Fruit fly (Drosophila melanogaster) whole organism, embryonic: ENCODE measurements around the gene CG15764.

Experiments used
- CG10147 ChIP-seq: fragments of 200-800 bp; sonication (Bioruptor generic); optimal IDR thresholded peaks from 2 replicates; lab custom pipeline; 2019; ENCODE audit warnings: missing biosample characterization, mild to moderate bottlenecking, missing genetic modification characterization, moderate library complexity
- CG10543 ChIP-seq: fragments of 200-800 bp; sonication (Bioruptor generic); optimal IDR thresholded peaks from 3 replicates; lab custom pipeline; 2017; ENCODE audit warnings: missing biosample characterization, mild to moderate bottlenecking, missing genetic modification characterization, moderate library complexity
- CG10654 ChIP-seq: fragments of 200-800 bp; sonication (Bioruptor generic); optimal IDR thresholded peaks from 2 replicates; lab custom pipeline; 2016; ENCODE audit warnings: missing biosample characterization, missing genetic modification characterization
- CG13424 ChIP-seq: fragments of 200-800 bp; sonication (Bioruptor generic); optimal IDR thresholded peaks from 2 replicates; lab custom pipeline; 2019; ENCODE audit warnings: missing biosample characterization, mild to moderate bottlenecking, missing genetic modification characterization, moderate library complexity
- CG13624 ChIP-seq: fragments of 200-800 bp; sonication (Bioruptor generic); optimal IDR thresholded peaks from 2 replicates; lab custom pipeline; 2016; ENCODE audit warnings: missing biosample characterization, missing genetic modification characterization
- CG15073 ChIP-seq: fragments of 200-800 bp; sonication (Bioruptor generic); optimal IDR thresholded peaks from 2 replicates; lab custom pipeline; 2016; ENCODE audit warnings: missing biosample characterization, missing genetic modification characterization
- CG1529 ChIP-seq: fragments of 200-800 bp; sonication (Bioruptor generic); optimal IDR thresholded peaks from 3 replicates; lab custom pipeline; 2018; ENCODE audit warnings: missing biosample characterization, missing genetic modification characterization
- CG1647 ChIP-seq: fragments of 200-800 bp; sonication (Bioruptor generic); optimal IDR thresholded peaks from 3 replicates; lab custom pipeline; 2016; ENCODE audit warnings: missing biosample characterization, missing genetic modification characterization
- CG17612 ChIP-seq: fragments of 200-800 bp; sonication (Bioruptor generic); IDR thresholded peaks from 2 replicates; pipeline ENCODE4 v1.3.6; 2022; ENCODE audit warnings: missing biosample characterization, missing genetic modification characterization
- CG18011 ChIP-seq: fragments of 200-800 bp; sonication (Bioruptor generic); optimal IDR thresholded peaks from 2 replicates; lab custom pipeline; 2017; ENCODE audit warnings: missing biosample characterization, missing genetic modification characterization, mild to moderate bottlenecking, moderate library complexity, missing genotype
- CG18764 ChIP-seq: fragments of 200-800 bp; sonication (Bioruptor generic); optimal IDR thresholded peaks from 3 replicates; lab custom pipeline; 2016; ENCODE audit warnings: missing biosample characterization, missing genetic modification characterization
- CG2199 ChIP-seq: fragments of 200-800 bp; sonication (Bioruptor generic); IDR thresholded peaks from 3 replicates; pipeline ENCODE4 v1.3.6; 2022; ENCODE audit warnings: missing biosample characterization, missing genetic modification characterization
- CG3163 ChIP-seq: fragments of 200-800 bp; sonication (Bioruptor generic); optimal IDR thresholded peaks from 3 replicates; lab custom pipeline; 2016; ENCODE audit warnings: missing biosample characterization, missing genetic modification characterization
- CG32772 ChIP-seq: fragments of 200-800 bp; sonication (Bioruptor generic); IDR thresholded peaks from 2 replicates; pipeline ENCODE4 v1.3.6; 2022; ENCODE audit warnings: missing biosample characterization, missing genetic modification characterization
- CG34422 ChIP-seq: fragments of 200-800 bp; sonication (Bioruptor generic); IDR thresholded peaks from 3 replicates; pipeline ENCODE4 v1.3.6; 2022; ENCODE audit warnings: missing biosample characterization, missing genetic modification characterization
- CG43689 ChIP-seq: fragments of 200-800 bp; sonication (Bioruptor generic); IDR thresholded peaks from 2 replicates; pipeline ENCODE4 v1.3.6; 2022; ENCODE audit warnings: missing biosample characterization, missing genetic modification characterization
- CG4617 ChIP-seq: fragments of 200-800 bp; sonication (Bioruptor generic); optimal IDR thresholded peaks from 3 replicates; lab custom pipeline; 2016; ENCODE audit warnings: missing biosample characterization, missing genetic modification characterization, borderline replicate concordance
- CG5953 ChIP-seq: fragments of 200-800 bp; sonication (Bioruptor generic); IDR thresholded peaks from 2 replicates; pipeline ENCODE4 v1.3.6; 2022; ENCODE audit warnings: missing biosample characterization, missing genetic modification characterization
- CG6791 ChIP-seq: fragments of 200-800 bp; sonication (Bioruptor generic); IDR thresholded peaks from 3 replicates; pipeline ENCODE4 v1.3.6; 2022; ENCODE audit warnings: missing biosample characterization, missing genetic modification characterization; ENCODE audit not compliant: partially characterized antibody
- CG7357 ChIP-seq: fragments of 200-800 bp; sonication (Bioruptor generic); IDR thresholded peaks from 3 replicates; pipeline ENCODE4 v1.3.6; 2022; ENCODE audit warnings: missing biosample characterization, missing genetic modification characterization
- CG7372 ChIP-seq: fragments of 200-800 bp; sonication (Bioruptor generic); IDR thresholded peaks from 2 replicates; pipeline ENCODE4 v1.3.6; 2022; ENCODE audit warnings: missing biosample characterization, missing genetic modification characterization
- CG7786 ChIP-seq: fragments of 200-800 bp; sonication (Bioruptor generic); optimal IDR thresholded peaks from 2 replicates; lab custom pipeline; 2016; ENCODE audit warnings: missing biosample characterization, missing genetic modification characterization
- CG7839 ChIP-seq: fragments of 200-800 bp; sonication (Bioruptor generic); optimal IDR thresholded peaks from 3 replicates; lab custom pipeline; 2018; ENCODE audit warnings: missing biosample characterization, mild to moderate bottlenecking, missing genetic modification characterization, moderate library complexity
- CG8281 ChIP-seq: fragments of 200-800 bp; sonication (Bioruptor generic); optimal IDR thresholded peaks from 2 replicates; lab custom pipeline; 2018; ENCODE audit warnings: missing biosample characterization, mild to moderate bottlenecking, missing genetic modification characterization, moderate library complexity
- CG8290 ChIP-seq, 3 experiments: fragments of 200-800 bp; sonication (Bioruptor generic); optimal IDR thresholded peaks; 2 replicates each; lab custom pipeline; 2016 to 2019; ENCODE audit warnings: missing biosample characterization in 3 of 3, missing genetic modification characterization in 3 of 3, mild to moderate bottlenecking in 2 of 3, moderate library complexity in 1 of 3
- CG8388 ChIP-seq: fragments of 200-800 bp; sonication (Bioruptor generic); optimal IDR thresholded peaks from 2 replicates; lab custom pipeline; 2019; ENCODE audit warnings: missing biosample characterization, mild to moderate bottlenecking, missing genetic modification characterization, moderate library complexity
- CG9797 ChIP-seq: fragments of 200-800 bp; sonication (Bioruptor generic); optimal IDR thresholded peaks from 3 replicates; lab custom pipeline; 2018; ENCODE audit warnings: missing biosample characterization, mild to moderate bottlenecking, missing genetic modification characterization
- CG9932 ChIP-seq: fragments of 200-800 bp; sonication (Bioruptor generic); IDR thresholded peaks from 2 replicates; pipeline ENCODE4 v1.3.6; 2022; ENCODE audit warnings: missing biosample characterization, missing genetic modification characterization
- CTCF ChIP-seq: fragments of 200-800 bp; sonication (Bioruptor generic); optimal IDR thresholded peaks from 2 replicates; lab custom pipeline; 2017; ENCODE audit warnings: missing biosample characterization, mild to moderate bottlenecking, missing genetic modification characterization, moderate library complexity
- Doc3 ChIP-seq: fragments of 200-800 bp; sonication (Bioruptor generic); IDR thresholded peaks from 3 replicates; pipeline ENCODE4 v1.3.6; 2022; ENCODE audit warnings: missing biosample characterization, missing genetic modification characterization; ENCODE audit not compliant: partially characterized antibody
- Dp ChIP-seq: fragments of 200-800 bp; sonication (Bioruptor generic); optimal IDR thresholded peaks from 2 replicates; lab custom pipeline; 2018; ENCODE audit warnings: missing biosample characterization, mild to moderate bottlenecking, missing genetic modification characterization, moderate library complexity
- Dref ChIP-seq: fragments of 200-800 bp; sonication (Bioruptor generic); IDR thresholded peaks from 2 replicates; pipeline ENCODE4 v1.3.6; 2022; ENCODE audit warnings: missing biosample characterization, missing genetic modification characterization
- HmgZ ChIP-seq: fragments of 200-800 bp; sonication (Bioruptor generic); optimal IDR thresholded peaks from 2 replicates; lab custom pipeline; 2018; ENCODE audit warnings: missing biosample characterization, mild to moderate bottlenecking, missing genetic modification characterization
- Jarid2 ChIP-seq: fragments of 200-800 bp; sonication (Bioruptor generic); optimal IDR thresholded peaks from 3 replicates; lab custom pipeline; 2017; ENCODE audit warnings: mild to moderate bottlenecking, missing biosample characterization, missing genetic modification reagents, missing genetic modification characterization
- NFAT ChIP-seq: fragments of 200-800 bp; sonication (Bioruptor generic); IDR thresholded peaks from 2 replicates; pipeline ENCODE4 v1.3.6; 2022; ENCODE audit warnings: missing biosample characterization, missing genetic modification characterization
- Optix ChIP-seq: fragments of 200-800 bp; sonication (Bioruptor generic); IDR thresholded peaks from 3 replicates; pipeline ENCODE4 v1.3.6; 2022; ENCODE audit warnings: missing biosample characterization, missing genetic modification characterization
- amos ChIP-seq: fragments of 200-800 bp; sonication (Bioruptor generic); IDR thresholded peaks from 2 replicates; pipeline ENCODE4 v1.3.6; 2022; ENCODE audit warnings: missing biosample characterization, missing genetic modification characterization; ENCODE audit not compliant: partially characterized antibody
- aop ChIP-seq: fragments of 200-800 bp; sonication (Bioruptor generic); IDR thresholded peaks from 2 replicates; pipeline ENCODE4 v1.3.6; 2022; ENCODE audit warnings: missing biosample characterization, missing genetic modification characterization
- cwo ChIP-seq: fragments of 200-800 bp; sonication (Bioruptor generic); optimal IDR thresholded peaks from 3 replicates; lab custom pipeline; 2017; ENCODE audit warnings: missing biosample characterization, missing genetic modification characterization, mild to moderate bottlenecking, moderate library complexity, missing genetic modification reagents
- dan ChIP-seq: fragments of 200-800 bp; sonication (Bioruptor generic); IDR thresholded peaks from 2 replicates; pipeline ENCODE4 v1.3.6; 2022; ENCODE audit warnings: missing biosample characterization, missing genetic modification characterization
- dimm ChIP-seq: fragments of 200-800 bp; sonication (Bioruptor generic); IDR thresholded peaks from 2 replicates; pipeline ENCODE4 v1.3.6; 2022; ENCODE audit warnings: missing biosample characterization, missing genetic modification characterization
- fu2 ChIP-seq: fragments of 200-800 bp; sonication (Bioruptor generic); optimal IDR thresholded peaks from 2 replicates; lab custom pipeline; 2016; ENCODE audit warnings: missing biosample characterization, missing genetic modification characterization
- gt ChIP-seq: fragments of 200-800 bp; sonication (Bioruptor generic); IDR thresholded peaks from 2 replicates; pipeline ENCODE4 v1.3.6; 2022; ENCODE audit warnings: missing biosample characterization, missing genetic modification characterization
- hbn ChIP-seq: fragments of 200-800 bp; sonication (Bioruptor generic); IDR thresholded peaks from 2 replicates; pipeline ENCODE4 v1.3.6; 2022; ENCODE audit warnings: missing biosample characterization, missing genetic modification characterization; ENCODE audit not compliant: partially characterized antibody
- hth ChIP-seq: fragments of >200 bp; optimal IDR thresholded peaks from 2 replicates; lab custom pipeline; 2017; ENCODE audit warnings: inconsistent platforms
- luna ChIP-seq: fragments of 200-800 bp; sonication (Bioruptor generic); optimal IDR thresholded peaks from 2 replicates; lab custom pipeline; 2016; ENCODE audit warnings: missing biosample characterization, missing genetic modification characterization
- org-1 ChIP-seq: fragments of 200-800 bp; sonication (Bioruptor generic); optimal IDR thresholded peaks from 2 replicates; lab custom pipeline; 2017; ENCODE audit warnings: missing biosample characterization, missing genetic modification characterization
- sr ChIP-seq: fragments of 200-800 bp; sonication (Bioruptor generic); IDR thresholded peaks from 3 replicates; pipeline ENCODE4 v1.3.6; 2022; ENCODE audit warnings: missing biosample characterization, missing genetic modification characterization
- tll ChIP-seq, 2 experiments: fragments of 200-800 bp in 1 of 2; fragments of >200 bp in 1 of 2; sonication (Bioruptor generic) in 1 of 2; optimal IDR thresholded peaks; 2 replicates each; lab custom pipeline; 2017 to 2019; ENCODE audit warnings: missing biosample characterization in 2 of 2, missing genetic modification characterization in 2 of 2, mild to moderate bottlenecking in 1 of 2, moderate library complexity in 1 of 2
- ttk ChIP-seq: fragments of 200-800 bp; sonication (Bioruptor generic); IDR thresholded peaks from 2 replicates; pipeline ENCODE4 v2.1.2; 2022; ENCODE audit warnings: missing biosample characterization, missing genetic modification characterization
- zen ChIP-seq: fragments of 200-800 bp; sonication (Bioruptor generic); optimal IDR thresholded peaks from 3 replicates; lab custom pipeline; 2018; ENCODE audit warnings: missing biosample characterization, mild to moderate bottlenecking, missing genetic modification characterization, moderate library complexity
- zen2 ChIP-seq: fragments of 200-800 bp; sonication (Bioruptor generic); IDR thresholded peaks from 3 replicates; pipeline ENCODE4 v1.3.6; 2022; ENCODE audit warnings: missing biosample characterization, missing genetic modification characterization; ENCODE audit not compliant: partially characterized antibody

Gene CG15764

DNA sequence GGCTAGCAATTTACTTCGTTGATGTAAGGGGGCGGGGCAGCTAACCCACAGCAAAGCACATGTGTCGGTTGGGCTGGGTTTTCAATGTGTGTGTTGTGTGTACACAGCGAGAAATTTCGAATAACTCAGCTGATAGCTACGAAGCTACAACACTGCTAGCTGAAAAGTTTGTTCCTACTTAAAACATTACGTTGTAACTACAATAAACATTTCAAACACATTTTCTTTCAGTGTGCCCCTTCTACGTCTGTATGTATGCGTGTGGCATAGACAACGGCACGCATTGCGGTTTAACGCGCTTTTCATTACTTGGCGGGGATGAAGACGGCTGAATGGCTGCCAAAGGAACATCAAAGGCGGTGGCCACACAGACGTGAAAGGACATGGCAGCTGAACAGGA is 21.4 kb upstream of the CG15764 start (continued):
- no peak for TF ChIP-seq CG8281 (tag; lab: Kevin White, UChicago)
- no peak for TF ChIP-seq CG13624 (GFP tag; lab: Kevin White, UChicago)
- peak; percentile 28; the same call in 1 of the 2 replicates for TF ChIP-seq CG32772 (GFP tag; lab: Robert Waterston, UW)
- TF ChIP-seq CG10147, result no peak
- no peak for TF ChIP-seq hth (lab: Kevin White, UChicago)
- TF ChIP-seq CG7372 (GFP tag; lab: Robert Waterston, UW), result 0 out of 2 replicates have a peak, but pooled peaks have one; percentile 13
- peak; percentile 16; the same call in 1 of the 2 replicates for TF ChIP-seq NFAT (GFP tag; lab: Robert Waterston, UW)
- no peak for TF ChIP-seq gt (GFP tag; lab: Robert Waterston, UW)
- TF ChIP-seq Dp (GFP tag; lab: Kevin White, UChicago), result no peak
- no peak for TF ChIP-seq luna (GFP tag; lab: Kevin White, UChicago)
- no peak for TF ChIP-seq CG7357
- TF ChIP-seq HmgZ (tag; lab: Kevin White, UChicago), result no peak
- TF ChIP-seq CG34422, result no peak
- TF ChIP-seq fu2 (GFP tag; lab: Kevin White, UChicago), result no peak
- no peak for TF ChIP-seq CTCF (GFP tag; lab: Kevin White, UChicago)
- TF ChIP-seq aop (GFP tag; lab: Robert Waterston, UW), result no peak
- TF ChIP-seq CG18011 (GFP tag; lab: Kevin White, UChicago), result no peak
- TF ChIP-seq CG2199, result no peak
- TF ChIP-seq zen (tag; lab: Kevin White, UChicago), result no peak
- no peak for TF ChIP-seq zen2 (GFP tag; lab: Robert Waterston, UW)
- TF ChIP-seq CG3163, result no peak
- no peak for TF ChIP-seq amos
- TF ChIP-seq dimm (GFP tag; lab: Robert Waterston, UW), result no peak
- no peak for TF ChIP-seq Doc3 (GFP tag; lab: Robert Waterston, UW)
- no peak for TF ChIP-seq CG10543 (GFP tag; lab: Kevin White, UChicago)
- TF ChIP-seq CG7786 (GFP tag; lab: Kevin White, UChicago), result no peak
- TF ChIP-seq sr (GFP tag; lab: Robert Waterston, UW), result no peak
- peak; percentile 16 for TF ChIP-seq CG13424 (tag; lab: Kevin White, UChicago)
- TF ChIP-seq CG5953, result no peak
- peak; percentile 57 for TF ChIP-seq CG7839 (tag; lab: Kevin White, UChicago)
- TF ChIP-seq cwo, result peak; percentile 25
- no peak for TF ChIP-seq CG1647 (GFP tag; lab: Kevin White, UChicago)
- TF ChIP-seq CG15073 (GFP tag; lab: Kevin White, UChicago), result no peak
- TF ChIP-seq CG18764, result no peak
- TF ChIP-seq CG1529 (GFP tag; lab: Kevin White, UChicago), result no peak
- no peak for TF ChIP-seq dan
- TF ChIP-seq CG4617 (GFP tag; lab: Kevin White, UChicago), result no peak
- no peak for TF ChIP-seq CG10654 (GFP tag; lab: Kevin White, UChicago)
- peak; percentile 34; the same call in 2 of the 3 replicates for TF ChIP-seq Optix (GFP tag; lab: Robert Waterston, UW)
- no peak for TF ChIP-seq Dref (GFP tag; lab: Robert Waterston, UW)
- no peak for TF ChIP-seq CG17612 (GFP tag; lab: Robert Waterston, UW)
- TF ChIP-seq hbn (GFP tag; lab: Robert Waterston, UW), result no peak
- peak; percentile 35; the same call in 1 of the 2 replicates for TF ChIP-seq ttk (GFP tag; lab: Robert Waterston, UW)
- TF ChIP-seq org-1, result no peak
- TF ChIP-seq CG43689 (GFP tag; lab: Robert Waterston, UW), result no peak
- peak; percentile 44 for TF ChIP-seq CG9932 (GFP tag; lab: Robert Waterston, UW)
- TF ChIP-seq CG8290 (GFP tag; optimal IDR thresholded peaks at IDR 0.05; lab: Kevin White, UChicago), result no peak
- peak in 1 of 2 experiments; percentile 79 for TF ChIP-seq CG8290 (tag; optimal IDR thresholded peaks at IDR 0.05; lab: Kevin White, UChicago)
- no peak for TF ChIP-seq Jarid2
- TF ChIP-seq CG6791 (GFP tag; lab: Robert Waterston, UW), result no peak
- no peak for TF ChIP-seq CG8388 (GFP tag; lab: Kevin White, UChicago)
- no peak for TF ChIP-seq tll (GFP tag; optimal IDR thresholded peaks at IDR 0.05; lab: Kevin White, UChicago)
- no peak for TF ChIP-seq CG9797 (GFP tag; lab: Kevin White, UChicago)
